Fruit fly (Drosophila melanogaster) whole organism, embryonic: ENCODE data around the gene pod1.

ENCODE experiments used
- Antp ChIP-seq: fragments of 200-800 bp; sonication (Bioruptor generic); optimal IDR thresholded peaks from 3 replicates; lab custom pipeline; 2016; ENCODE audit warnings: missing biosample characterization, missing genetic modification characterization
- Bteb2 ChIP-seq: fragments of 200-800 bp; sonication (Bioruptor generic); optimal IDR thresholded peaks from 2 replicates; lab custom pipeline; 2016; ENCODE audit warnings: missing biosample characterization, missing genetic modification characterization
- CG10274 ChIP-seq: fragments of 200-800 bp; sonication (Bioruptor generic); optimal IDR thresholded peaks from 3 replicates; lab custom pipeline; 2017; ENCODE audit warnings: missing biosample characterization, mild to moderate bottlenecking, missing genetic modification characterization
- CG14710 ChIP-seq: fragments of 200-800 bp; sonication (Bioruptor generic); optimal IDR thresholded peaks from 3 replicates; lab custom pipeline; 2019; ENCODE audit warnings: missing biosample characterization, mild to moderate bottlenecking, missing genetic modification characterization, moderate library complexity
- CG15514 ChIP-seq: fragments of 200-800 bp; sonication (Bioruptor generic); optimal IDR thresholded peaks from 3 replicates; lab custom pipeline; 2017; ENCODE audit warnings: missing biosample characterization, missing genetic modification characterization, mild to moderate bottlenecking, moderate library complexity, missing genetic modification reagents
- CG17361 ChIP-seq: fragments of 200-800 bp; sonication (Bioruptor generic); IDR thresholded peaks from 3 replicates; pipeline ENCODE4 v1.3.6; 2022; ENCODE audit warnings: missing biosample characterization, missing genetic modification characterization
- CG17612 ChIP-seq: fragments of 200-800 bp; sonication (Bioruptor generic); IDR thresholded peaks from 2 replicates; pipeline ENCODE4 v1.3.6; 2022; ENCODE audit warnings: missing biosample characterization, missing genetic modification characterization
- CG2129 ChIP-seq: fragments of 200-800 bp; sonication (Bioruptor generic); IDR thresholded peaks from 2 replicates; pipeline ENCODE4 v1.3.6; 2022; ENCODE audit warnings: missing biosample characterization, missing genetic modification characterization; ENCODE audit not compliant: partially characterized antibody
- CG2889 ChIP-seq: fragments of 200-800 bp; sonication (Bioruptor generic); IDR thresholded peaks from 3 replicates; pipeline ENCODE4 v1.3.6; 2022; ENCODE audit warnings: missing biosample characterization, missing genetic modification characterization
- CG32532 ChIP-seq: fragments of 200-800 bp; sonication (Bioruptor generic); IDR thresholded peaks from 2 replicates; pipeline ENCODE4 v1.3.6; 2022; ENCODE audit warnings: missing biosample characterization, missing genetic modification characterization
- CG42726 ChIP-seq: fragments of 200-800 bp; sonication (Bioruptor generic); IDR thresholded peaks from 2 replicates; pipeline ENCODE4 v1.3.6; 2022; ENCODE audit warnings: missing biosample characterization, missing genetic modification characterization; ENCODE audit not compliant: partially characterized antibody
- CG4707 ChIP-seq: fragments of 200-800 bp; sonication (Bioruptor generic); optimal IDR thresholded peaks from 2 replicates; lab custom pipeline; 2018; ENCODE audit warnings: missing biosample characterization, mild to moderate bottlenecking, missing genetic modification characterization, moderate library complexity
- CG6272 ChIP-seq: fragments of 200-800 bp; sonication (Bioruptor generic); IDR thresholded peaks from 2 replicates; pipeline ENCODE4 v1.3.6; 2022; ENCODE audit warnings: missing biosample characterization, missing genetic modification characterization
- CG8388 ChIP-seq: fragments of 200-800 bp; sonication (Bioruptor generic); optimal IDR thresholded peaks from 2 replicates; lab custom pipeline; 2019; ENCODE audit warnings: missing biosample characterization, mild to moderate bottlenecking, missing genetic modification characterization, moderate library complexity
- CrebB ChIP-seq: fragments of 200-800 bp; sonication (Bioruptor generic); optimal IDR thresholded peaks from 3 replicates; lab custom pipeline; 2018; ENCODE audit warnings: missing biosample characterization, mild to moderate bottlenecking, missing genetic modification characterization
- Dll ChIP-seq: fragments of 200-800 bp; sonication (Bioruptor generic); IDR thresholded peaks from 4 replicates; pipeline ENCODE4 v1.3.6; 2022; ENCODE audit warnings: missing biosample characterization, missing genetic modification characterization; ENCODE audit not compliant: partially characterized antibody
- Doc3 ChIP-seq: fragments of 200-800 bp; sonication (Bioruptor generic); IDR thresholded peaks from 3 replicates; pipeline ENCODE4 v1.3.6; 2022; ENCODE audit warnings: missing biosample characterization, missing genetic modification characterization; ENCODE audit not compliant: partially characterized antibody
- Eip74EF ChIP-seq, 2 experiments: fragments of 200-800 bp in 1 of 2; fragments of >200 bp in 1 of 2; sonication (Bioruptor generic) in 1 of 2; optimal IDR thresholded peaks; 2 replicates each; lab custom pipeline; 2017 to 2019; ENCODE audit warnings: missing biosample characterization in 2 of 2, missing genetic modification characterization in 2 of 2, mild to moderate bottlenecking in 1 of 2, moderate library complexity in 1 of 2
- Hr3 ChIP-seq: fragments of 200-800 bp; sonication (Bioruptor generic); optimal IDR thresholded peaks from 3 replicates; lab custom pipeline; 2016; ENCODE audit warnings: missing biosample characterization, missing genetic modification characterization
- MBD-R2 ChIP-seq: fragments of 200-800 bp; sonication (Bioruptor generic); IDR thresholded peaks from 2 replicates; pipeline ENCODE4 v1.3.6; 2022; ENCODE audit warnings: missing biosample characterization, missing genetic modification characterization
- Mad ChIP-seq: fragments of 200-800 bp; sonication (Bioruptor generic); optimal IDR thresholded peaks from 2 replicates; lab custom pipeline; 2016; ENCODE audit warnings: missing biosample characterization, missing genetic modification characterization
- NfI ChIP-seq: fragments of 200-800 bp; sonication (Bioruptor generic); optimal IDR thresholded peaks from 3 replicates; lab custom pipeline; 2018; ENCODE audit warnings: missing biosample characterization, mild to moderate bottlenecking, missing genetic modification characterization, moderate library complexity
- Ravus ChIP-seq: fragments of 200-800 bp; sonication (Bioruptor generic); IDR thresholded peaks from 2 replicates; pipeline ENCODE4 v1.3.6; 2022; ENCODE audit warnings: missing biosample characterization, missing genetic modification characterization
- Rx ChIP-seq: fragments of 200-800 bp; sonication (Bioruptor generic); IDR thresholded peaks from 2 replicates; pipeline ENCODE4 v1.3.6; 2022; ENCODE audit warnings: missing biosample characterization, missing genetic modification characterization
- Sin3A ChIP-seq: fragments of >200 bp; optimal IDR thresholded peaks from 2 replicates; lab custom pipeline; 2018
- amos ChIP-seq: fragments of 200-800 bp; sonication (Bioruptor generic); IDR thresholded peaks from 2 replicates; pipeline ENCODE4 v1.3.6; 2022; ENCODE audit warnings: missing biosample characterization, missing genetic modification characterization; ENCODE audit not compliant: partially characterized antibody
- cad ChIP-seq: fragments of >200 bp; optimal IDR thresholded peaks from 2 replicates; lab custom pipeline; 2017; ENCODE audit warnings: missing biosample characterization, missing genetic modification characterization
- cas ChIP-seq: fragments of 200-800 bp; sonication (Bioruptor generic); IDR thresholded peaks from 2 replicates; pipeline ENCODE4 v1.3.6; 2022; ENCODE audit warnings: missing biosample characterization, missing genetic modification characterization
- cato ChIP-seq: fragments of 200-800 bp; sonication (Bioruptor generic); optimal IDR thresholded peaks from 2 replicates; lab custom pipeline; 2016; ENCODE audit warnings: missing biosample characterization, missing genetic modification characterization, borderline replicate concordance
- cg ChIP-seq: fragments of 200-800 bp; sonication (Bioruptor generic); optimal IDR thresholded peaks from 3 replicates; lab custom pipeline; 2019; ENCODE audit warnings: missing biosample characterization, mild to moderate bottlenecking, missing genetic modification characterization, moderate library complexity
- cwo ChIP-seq: fragments of 200-800 bp; sonication (Bioruptor generic); optimal IDR thresholded peaks from 3 replicates; lab custom pipeline; 2017; ENCODE audit warnings: missing biosample characterization, missing genetic modification characterization, mild to moderate bottlenecking, moderate library complexity, missing genetic modification reagents
- en ChIP-seq: fragments of 200-800 bp; sonication (Bioruptor generic); optimal IDR thresholded peaks from 2 replicates; lab custom pipeline; 2016; ENCODE audit warnings: missing biosample characterization, missing genetic modification characterization
- grn ChIP-seq: fragments of 200-800 bp; sonication (Bioruptor generic); optimal IDR thresholded peaks from 3 replicates; lab custom pipeline; 2017; ENCODE audit warnings: missing biosample characterization, missing genetic modification characterization
- hth ChIP-seq: fragments of >200 bp; optimal IDR thresholded peaks from 2 replicates; lab custom pipeline; 2017; ENCODE audit warnings: inconsistent platforms
- inv ChIP-seq: fragments of 200-800 bp; sonication (Bioruptor generic); IDR thresholded peaks from 2 replicates; pipeline ENCODE4 v1.3.6; 2022; ENCODE audit warnings: missing biosample characterization, missing genetic modification characterization; ENCODE audit not compliant: partially characterized antibody
- luna ChIP-seq: fragments of 200-800 bp; sonication (Bioruptor generic); optimal IDR thresholded peaks from 2 replicates; lab custom pipeline; 2016; ENCODE audit warnings: missing biosample characterization, missing genetic modification characterization
- org-1 ChIP-seq: fragments of 200-800 bp; sonication (Bioruptor generic); optimal IDR thresholded peaks from 2 replicates; lab custom pipeline; 2017; ENCODE audit warnings: missing biosample characterization, missing genetic modification characterization
- sc ChIP-seq, 3 experiments: fragments of >200 bp in 2 of 3; fragments of 200-800 bp in 1 of 3; sonication (Bioruptor generic) in 1 of 3; optimal IDR thresholded peaks; 2 replicates in 2 of 3; 3 replicates in 1 of 3; lab custom pipeline; 2017; ENCODE audit warnings: mild to moderate bottlenecking in 1 of 3, missing biosample characterization in 1 of 3, missing genetic modification characterization in 1 of 3, missing genetic modification reagents in 1 of 3
- sens-2 ChIP-seq: fragments of 200-800 bp; sonication (Bioruptor generic); IDR thresholded peaks from 2 replicates; pipeline ENCODE4 v1.3.6; 2022; ENCODE audit warnings: missing biosample characterization, missing genetic modification characterization
- sima ChIP-seq: fragments of 200-800 bp; sonication (Bioruptor generic); optimal IDR thresholded peaks from 2 replicates; lab custom pipeline; 2016; ENCODE audit warnings: missing biosample characterization, missing genetic modification characterization
- sisA ChIP-seq: fragments of 200-800 bp; sonication (Bioruptor generic); IDR thresholded peaks from 2 replicates; pipeline ENCODE4 v1.3.6; 2022; ENCODE audit warnings: missing biosample characterization, missing genetic modification characterization
- slp2 ChIP-seq: fragments of 200-800 bp; sonication (Bioruptor generic); optimal IDR thresholded peaks from 2 replicates; lab custom pipeline; 2016; ENCODE audit warnings: missing biosample characterization, missing genetic modification characterization
- sna ChIP-seq: fragments of 200-800 bp; sonication (Bioruptor generic); IDR thresholded peaks from 2 replicates; pipeline ENCODE4 v1.3.6; 2022; ENCODE audit warnings: missing biosample characterization, missing genetic modification characterization; ENCODE audit not compliant: partially characterized antibody
- sug ChIP-seq: fragments of 200-800 bp; optimal IDR thresholded peaks from 2 replicates; lab custom pipeline; 2019; ENCODE audit warnings: missing biosample characterization, mild to moderate bottlenecking, missing genetic modification characterization, moderate library complexity
- wek ChIP-seq: fragments of 200-800 bp; sonication (Bioruptor generic); optimal IDR thresholded peaks from 3 replicates; lab custom pipeline; 2018; ENCODE audit warnings: missing biosample characterization, mild to moderate bottlenecking, missing genetic modification characterization, moderate library complexity
- z ChIP-seq: fragments of 200-800 bp; sonication (Bioruptor generic); IDR thresholded peaks from 3 replicates; pipeline ENCODE4 v1.3.6; 2022; ENCODE audit warnings: missing biosample characterization, missing genetic modification characterization
- zen2 ChIP-seq: fragments of 200-800 bp; sonication (Bioruptor generic); IDR thresholded peaks from 3 replicates; pipeline ENCODE4 v1.3.6; 2022; ENCODE audit warnings: missing biosample characterization, missing genetic modification characterization; ENCODE audit not compliant: partially characterized antibody

The pod1 gene

dm6 chrX:6824203-6824602 lies 20.7 kb downstream of the pod1 start, which contains the start of gene nonC (continued):
- TF ChIP-seq CG2129 (GFP tag; lab: Robert Waterston, UW) (peak; percentile 72; the same call in 1 of the 2 replicates), Eip74EF (GFP tag; optimal IDR thresholded peaks at IDR 0.05; lab: Kevin White, UChicago) (no peak), CG10274 (GFP tag; lab: Kevin White, UChicago) (no peak), inv (GFP tag; lab: Robert Waterston, UW) (peak; percentile 88), Dll (GFP tag; lab: Robert Waterston, UW) (peak; percentile 95), hth (no peak), CG17612 (GFP tag; lab: Robert Waterston, UW) (no peak), CG2889 (GFP tag; lab: Robert Waterston, UW) (no peak), Antp (GFP tag; lab: Kevin White, UChicago) (no peak), luna (no peak), CG14710 (tag; lab: Kevin White, UChicago) (peak; percentile 57), CrebB (no peak), cad (GFP tag; lab: Kevin White, UChicago) (no peak), zen2 (peak; percentile 78), cwo (no peak), cato (GFP tag; lab: Kevin White, UChicago) (no peak), sima (no peak)

- TF ChIP-seq CG17361: no peak
- TF ChIP-seq, all 482 proteins: peak for 0
Measured at dm6 chrX:6832584-6832983, 29.1 kb downstream of the pod1 start, which contains the start of gene mAChR-C. Gene mAChR-C, minus strand, starts transcription at chrX:6832684.

DNA sequence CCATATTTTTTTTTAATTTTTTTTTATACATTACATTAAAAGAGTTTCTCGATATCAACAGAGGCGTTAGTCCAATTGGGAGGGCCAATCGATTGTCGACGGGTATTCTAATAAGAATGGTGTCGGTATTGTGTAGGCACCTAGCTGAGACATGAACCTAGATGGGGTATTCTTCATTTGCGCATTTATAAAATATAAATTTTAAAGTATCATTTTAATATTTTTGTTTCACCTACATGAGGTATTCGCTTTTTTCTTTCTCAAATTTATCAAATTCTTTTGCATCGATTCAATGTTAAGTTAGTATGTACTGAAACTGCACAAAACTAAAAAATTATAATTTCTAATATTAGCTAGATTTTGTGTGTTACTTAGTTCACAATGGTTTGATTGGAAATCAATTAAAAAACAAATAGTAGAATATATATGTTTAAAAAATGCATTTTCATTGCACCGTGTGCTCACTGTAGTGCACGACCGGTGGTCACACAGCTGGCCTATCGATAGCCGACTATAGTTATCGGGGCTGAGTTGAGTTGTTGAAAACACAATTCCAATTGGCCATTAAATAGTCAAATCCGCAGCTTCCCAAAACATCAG lies 40.5 kb downstream of the pod1 start, which contains the start of the genes CG14435 and Tmf:
TSS of gene CG14435 (minus strand) at position 81 of the 600 bp plus-strand sequence.
TSS of gene Tmf (plus strand) at position 501 of the 600 bp plus-strand sequence.
- TF ChIP-seq wek (peak; percentile 92), CG15514 (GFP tag; lab: Kevin White, UChicago) (peak; percentile 73), Hr3 (GFP tag; lab: Kevin White, UChicago) (peak; percentile 91), NfI (GFP tag; lab: Kevin White, UChicago) (peak; percentile 85), cas (GFP tag; lab: Robert Waterston, UW) (0 out of 2 replicates have a peak, but pooled peaks have one; percentile 72), Rx (GFP tag; lab: Robert Waterston, UW) (peak; percentile 74; the same call in 1 of the 2 replicates), CG42726 (GFP tag; lab: Robert Waterston, UW) (0 out of 2 replicates have a peak, but pooled peaks have one; percentile 20), Doc3 (GFP tag; lab: Robert Waterston, UW) (no peak), amos (peak; percentile 43; the same call in 1 of the 2 replicates), Ravus (GFP tag; lab: Robert Waterston, UW) (peak; percentile 45), slp2 (peak; percentile 40), org-1 (GFP tag; lab: Kevin White, UChicago) (peak; percentile 53), CG8388 (GFP tag; lab: Kevin White, UChicago) (peak; percentile 76), CG32532 (peak; percentile 90), sisA (GFP tag; lab: Robert Waterston, UW) (peak; percentile 91), Bteb2 (GFP tag; lab: Kevin White, UChicago) (peak; percentile 27), sna (GFP tag; lab: Robert Waterston, UW) (no peak), Sin3A (lab: Kevin White, UChicago) (peak; percentile 34), CG6272 (GFP tag; lab: Robert Waterston, UW) (peak; percentile 87), sc (optimal IDR thresholded peaks at IDR 0.05; lab: Kevin White, UChicago) (no peak), sc (GFP tag; optimal IDR thresholded peaks at IDR 0.05; lab: Kevin White, UChicago) (peak; percentile 58), en (GFP tag; lab: Kevin White, UChicago) (no peak), sug (tag; lab: Kevin White, UChicago) (peak; percentile 85), CG4707 (peak; percentile 25), grn (GFP tag; lab: Kevin White, UChicago) (no peak), z (no peak), MBD-R2 (GFP tag; lab: Robert Waterston, UW) (peak; percentile 68), Mad (GFP tag; lab: Kevin White, UChicago) (peak; percentile 64), sens-2 (GFP tag; lab: Robert Waterston, UW) (0 out of 2 replicates have a peak, but pooled peaks have one; percentile 46), cg (no peak)
